Worm (Caenorhabditis elegans): ENCODE data around the gene T10B10.4.

T10B10.4 gene

ce11 chrX:15233684-15234083 lies 43.8 kb downstream of the T10B10.4 start:
- TF ChIP-seq atf-7 (tag; optimal IDR thresholded peaks at IDR 0.05) (no peak), B0336.3 (GFP tag; IDR thresholded peaks at IDR 0.05) (no peak), Y95B8A.8 (GFP tag; IDR thresholded peaks at IDR 0.05) (no peak), ztf-25 (GFP tag; IDR thresholded peaks at IDR 0.05) (no peak), ceh-79 (tag; optimal IDR thresholded peaks at IDR 0.05) (no peak), hsf-1 (GFP tag; IDR thresholded peaks at IDR 0.05) (no peak), athp-1 (tag; optimal IDR thresholded peaks at IDR 0.05) (no peak), pbrm-1 (GFP tag; IDR thresholded peaks at IDR 0.05) (no peak), snpc-1.3 (tag; optimal IDR thresholded peaks at IDR 0.05; ENCODE audit: insufficient read depth) (no peak), attf-6 (GFP tag; IDR thresholded peaks at IDR 0.05) (no peak), sptf-2 (GFP tag; optimal IDR thresholded peaks at IDR 0.05) (no peak), nfya-1 (tag; optimal IDR thresholded peaks at IDR 0.05; ENCODE audit: borderline replicate concordance, insufficient read depth) (no peak), C06A6.2 (GFP tag; conservative IDR thresholded peaks at IDR 0.05) (no peak), egrh-3 (GFP tag; IDR thresholded peaks at IDR 0.05) (no peak)

DNA sequence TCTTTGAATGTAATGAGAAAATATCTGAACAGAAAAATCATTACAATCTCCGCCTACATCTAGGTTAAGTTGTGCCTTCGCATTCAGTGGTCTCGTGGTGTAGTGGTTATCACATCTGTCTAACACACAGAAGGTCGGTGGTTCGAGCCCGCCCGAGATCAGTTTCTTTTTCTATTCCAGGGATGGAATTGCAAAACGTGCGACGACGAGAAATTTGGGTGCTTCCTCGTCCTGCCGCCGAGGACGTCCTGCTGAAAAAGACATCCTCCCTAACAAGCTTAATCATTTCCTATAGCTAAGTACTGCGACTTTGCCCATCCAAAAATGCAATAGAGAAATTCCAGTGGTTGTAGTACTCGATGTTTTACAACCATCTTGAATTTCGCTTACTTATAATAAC lies 46.1 kb downstream of the T10B10.4 start:
- TF ChIP-seq snpc-3.4 (tag; optimal IDR thresholded peaks at IDR 0.05) (peak; percentile 9), dpl-1 (GFP tag; optimal IDR thresholded peaks at IDR 0.05) (no peak), lin-40 (tag; optimal IDR thresholded peaks at IDR 0.05) (peak; percentile 33), nhr-179 (tag; optimal IDR thresholded peaks at IDR 0.05) (no peak), ztf-25 (GFP tag; IDR thresholded peaks at IDR 0.05) (no peak), lin-26 (GFP tag; IDR thresholded peaks at IDR 0.05) (peak; percentile 48; the same call in 1 of the 2 replicates), cebp-2 (GFP tag; IDR thresholded peaks at IDR 0.05) (0 out of 2 replicates have a peak, but pooled peaks have one; percentile 8), madf-8 (GFP tag; conservative IDR thresholded peaks at IDR 0.05) (no peak), nhr-120 (GFP tag; IDR thresholded peaks at IDR 0.05) (no peak), D2030.7 (GFP tag; IDR thresholded peaks at IDR 0.05) (peak; percentile 55; the same call in 1 of the 2 replicates), dox-1 (GFP tag; IDR thresholded peaks at IDR 0.05) (peak; percentile 58), nfyb-1 (GFP tag; IDR thresholded peaks at IDR 0.05) (peak; percentile 71; the same call in 1 of the 2 replicates), madf-3 (GFP tag; IDR thresholded peaks at IDR 0.05) (no peak), snpc-4 (GFP tag; optimal IDR thresholded peaks at IDR 0.05) (no peak), snpc-4 (tag; optimal IDR thresholded peaks at IDR 0.05) (peak in 2 of 4 experiments; percentile 22 to 65), ekl-4 (GFP tag; IDR thresholded peaks at IDR 0.05) (peak; percentile 76; the same call in 1 of the 2 replicates), him-1 (tag; optimal IDR thresholded peaks at IDR 0.05) (peak; percentile 67), ztf-18 (tag; optimal IDR thresholded peaks at IDR 0.05) (peak; percentile 27), lsy-27 (tag; optimal IDR thresholded peaks at IDR 0.05; ENCODE audit: borderline replicate concordance, insufficient read depth) (no peak), zim-3 (tag; optimal IDR thresholded peaks at IDR 0.05) (peak; percentile 6), ceh-79 (tag; optimal IDR thresholded peaks at IDR 0.05) (no peak), pbrm-1 (GFP tag; IDR thresholded peaks at IDR 0.05) (peak; percentile 71; the same call in 1 of the 2 replicates), die-1 (tag; optimal IDR thresholded peaks at IDR 0.05) (peak; percentile 19), F52B5.7 (tag; optimal IDR thresholded peaks at IDR 0.05) (no peak), nhr-80 (tag; optimal IDR thresholded peaks at IDR 0.05) (peak; percentile 19), rpc-1 (optimal IDR thresholded peaks at IDR 0.05) (peak; percentile 57), rpc-1 (tag; optimal IDR thresholded peaks at IDR 0.05) (peak; percentile 75), ceh-100 (GFP tag; IDR thresholded peaks at IDR 0.05) (peak; percentile 28; the same call in 1 of the 2 replicates), B0336.3 (GFP tag; IDR thresholded peaks at IDR 0.05) (no peak), tbp1 (GFP tag; optimal IDR thresholded peaks at IDR 0.05) (peak; percentile 87), B0261.1 (tag; optimal IDR thresholded peaks at IDR 0.05) (peak; percentile 75), bed-1 (GFP tag; IDR thresholded peaks at IDR 0.05) (no peak), hmg-1.2 (GFP tag; IDR thresholded peaks at IDR 0.05) (peak; percentile 48; the same call in 1 of the 2 replicates), rec-8 (tag; optimal IDR thresholded peaks at IDR 0.05) (peak in 1 of 2 experiments; percentile 23)

Measured in whole organism, young adult.